Fruit fly (Drosophila melanogaster) whole organism, adult: ENCODE data around the gene CG14507.

ENCODE experiments used
- CG11617 ChIP-seq: fragments of 200-800 bp; sonication (Bioruptor generic); optimal IDR thresholded peaks from 2 replicates; lab custom pipeline; 2017; ENCODE audit warnings: mild to moderate bottlenecking, missing biosample characterization, missing genetic modification reagents, missing genetic modification characterization
- CG12768 ChIP-seq: fragments of 200-800 bp; sonication (Bioruptor generic); optimal IDR thresholded peaks from 2 replicates; lab custom pipeline; 2017; ENCODE audit warnings: missing biosample characterization, missing genetic modification characterization, mild to moderate bottlenecking, moderate library complexity, missing genetic modification reagents
- CG14711 ChIP-seq: fragments of 200-800 bp; sonication (Bioruptor generic); optimal IDR thresholded peaks from 2 replicates; lab custom pipeline; 2018; ENCODE audit warnings: missing biosample characterization, mild to moderate bottlenecking, missing genetic modification characterization, moderate library complexity
- CG1620 ChIP-seq: fragments of 200-800 bp; sonication (Bioruptor generic); optimal IDR thresholded peaks from 2 replicates; lab custom pipeline; 2016; ENCODE audit warnings: missing biosample characterization, missing genetic modification characterization
- CG33017 ChIP-seq: fragments of 200-800 bp; sonication (Bioruptor generic); optimal IDR thresholded peaks from 2 replicates; lab custom pipeline; 2018; ENCODE audit warnings: missing biosample characterization, mild to moderate bottlenecking, missing genetic modification characterization, moderate library complexity
- CG5204 ChIP-seq: fragments of 200-800 bp; sonication (Bioruptor generic); optimal IDR thresholded peaks from 2 replicates; lab custom pipeline; 2016; ENCODE audit warnings: missing biosample characterization, missing genetic modification characterization
- CG7045 ChIP-seq: fragments of 200-800 bp; sonication (Bioruptor generic); optimal IDR thresholded peaks from 2 replicates; lab custom pipeline; 2017; ENCODE audit warnings: missing biosample characterization, mild to moderate bottlenecking, missing genetic modification characterization
- CG7101 ChIP-seq: fragments of 200-800 bp; sonication (Bioruptor generic); optimal IDR thresholded peaks from 2 replicates; lab custom pipeline; 2018; ENCODE audit warnings: missing biosample characterization, mild to moderate bottlenecking, missing genetic modification characterization, moderate library complexity
- Clk ChIP-seq: fragments of 200-800 bp; sonication (Bioruptor generic); optimal IDR thresholded peaks from 2 replicates; lab custom pipeline; 2017; ENCODE audit warnings: missing biosample characterization, missing genetic modification characterization
- Crg-1 ChIP-seq: fragments of 200-800 bp; sonication (Bioruptor generic); optimal IDR thresholded peaks from 2 replicates; lab custom pipeline; 2016; ENCODE audit warnings: missing biosample characterization, missing genetic modification characterization
- Hr96 ChIP-seq: fragments of 200-800 bp; sonication (Bioruptor generic); optimal IDR thresholded peaks from 2 replicates; lab custom pipeline; 2016; ENCODE audit warnings: missing biosample characterization, missing genetic modification characterization
- Mnt ChIP-seq: fragments of 200-800 bp; sonication (Bioruptor generic); optimal IDR thresholded peaks from 2 replicates; lab custom pipeline; 2016; ENCODE audit warnings: missing biosample characterization, mild to moderate bottlenecking, missing genetic modification characterization
- bab1 ChIP-seq: fragments of 200-800 bp; sonication (Bioruptor generic); optimal IDR thresholded peaks from 3 replicates; lab custom pipeline; 2019; ENCODE audit warnings: missing biosample characterization, mild to moderate bottlenecking, missing genetic modification characterization, moderate library complexity
- cic ChIP-seq: fragments of 200-800 bp; sonication (Bioruptor generic); optimal IDR thresholded peaks from 2 replicates; lab custom pipeline; 2017; ENCODE audit warnings: missing biosample characterization, mild to moderate bottlenecking, missing genetic modification characterization, moderate library complexity
- cnc ChIP-seq, 2 experiments: fragments of >200 bp; optimal IDR thresholded peaks; 2 replicates each; lab custom pipeline; 2017
- kay ChIP-seq: fragments of 200-800 bp; sonication (Bioruptor generic); peaks from one replicate; lab custom pipeline; 2016; ENCODE audit warnings: missing biosample characterization, missing genetic modification characterization, borderline replicate concordance
- ovo ChIP-seq: fragments of 200-800 bp; sonication (Bioruptor generic); optimal IDR thresholded peaks from 2 replicates; lab custom pipeline; 2016; ENCODE audit warnings: missing biosample characterization, missing genetic modification characterization
- pad ChIP-seq: fragments of 200-800 bp; sonication (Bioruptor generic); optimal IDR thresholded peaks from 3 replicates; lab custom pipeline; 2017; ENCODE audit warnings: missing biosample characterization, missing genetic modification characterization, mild to moderate bottlenecking, moderate library complexity, missing genetic modification reagents
- tj ChIP-seq: fragments of 200-800 bp; sonication (Bioruptor generic); optimal IDR thresholded peaks from 3 replicates; lab custom pipeline; 2017; ENCODE audit warnings: missing biosample characterization, mild to moderate bottlenecking, missing genetic modification characterization, moderate library complexity
- toe ChIP-seq: fragments of 200-800 bp; sonication (Bioruptor generic); optimal IDR thresholded peaks from 2 replicates; lab custom pipeline; 2016; ENCODE audit warnings: missing biosample characterization, missing genetic modification characterization

The CG14507 gene

DNA sequence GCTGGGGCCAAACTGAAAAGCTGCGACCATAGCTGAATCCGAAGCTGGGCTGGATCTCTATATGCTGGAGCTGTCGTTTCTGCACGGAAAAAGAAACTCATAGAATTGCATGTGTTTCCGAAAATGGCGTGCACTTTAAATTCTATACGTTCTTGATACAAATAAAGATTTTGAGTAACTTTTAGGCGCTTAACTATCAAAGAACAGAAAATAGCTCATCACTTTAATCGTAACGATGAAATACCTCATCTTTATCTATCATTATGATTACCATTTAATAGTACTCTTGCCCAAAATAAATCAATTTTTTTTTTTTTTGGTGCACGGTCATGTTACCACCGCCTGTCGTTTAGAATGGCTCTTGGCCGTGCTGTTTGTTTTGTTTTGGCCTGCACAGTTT, 15.8 kb downstream of the CG14507 start:
- no peak for TF ChIP-seq Crg-1 (GFP tag; lab: Kevin White, UChicago)
- no peak for TF ChIP-seq CG12768 (GFP tag; lab: Kevin White, UChicago)
- TF ChIP-seq CG7101: no peak
- no peak for TF ChIP-seq CG11617 (GFP tag; lab: Kevin White, UChicago)
- TF ChIP-seq CG5204: no peak
- no peak for TF ChIP-seq toe (GFP tag; lab: Kevin White, UChicago)

DNA sequence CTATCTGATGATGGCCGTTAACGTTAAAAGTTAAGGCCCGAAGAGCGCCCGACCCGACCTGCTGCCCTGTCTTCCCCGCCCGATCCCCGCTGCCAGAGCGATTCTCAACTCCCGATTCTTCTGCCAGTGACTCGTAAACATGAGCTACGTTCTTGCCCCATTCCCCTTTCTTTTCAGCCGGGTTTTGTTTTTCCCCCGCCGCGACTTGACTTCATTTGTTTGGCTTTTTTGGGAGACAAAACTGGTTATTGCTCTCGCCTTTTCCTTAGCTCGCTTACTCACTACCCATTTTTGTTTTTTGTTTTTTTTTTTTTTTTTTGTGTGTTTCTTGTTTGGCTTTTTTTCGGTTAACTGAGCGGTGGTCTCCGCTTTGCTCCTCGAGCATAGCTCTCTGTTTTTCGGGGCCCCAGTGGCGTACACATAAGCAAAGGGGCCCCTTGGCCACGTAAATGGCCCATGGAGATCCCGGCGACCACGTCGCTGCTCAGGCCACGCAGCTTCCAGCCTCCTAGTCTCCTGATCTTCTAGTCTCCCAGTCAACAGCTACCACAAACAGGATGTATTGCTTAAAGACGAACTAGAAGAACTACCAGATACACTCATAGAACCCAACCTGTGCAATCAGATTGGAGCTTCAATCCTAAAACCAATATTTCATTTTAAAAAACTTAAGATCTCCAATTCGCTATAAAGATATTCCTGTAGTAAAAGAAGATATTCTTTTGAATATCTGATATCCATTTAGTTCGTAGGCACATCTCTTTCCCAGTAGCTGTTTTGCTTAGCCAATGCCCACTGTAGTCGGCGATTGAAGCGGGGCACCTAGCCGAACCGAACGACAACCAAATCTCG, 16.8 kb downstream of the CG14507 start:
- no peak for TF ChIP-seq CG11617 (GFP tag; lab: Kevin White, UChicago)

DNA sequence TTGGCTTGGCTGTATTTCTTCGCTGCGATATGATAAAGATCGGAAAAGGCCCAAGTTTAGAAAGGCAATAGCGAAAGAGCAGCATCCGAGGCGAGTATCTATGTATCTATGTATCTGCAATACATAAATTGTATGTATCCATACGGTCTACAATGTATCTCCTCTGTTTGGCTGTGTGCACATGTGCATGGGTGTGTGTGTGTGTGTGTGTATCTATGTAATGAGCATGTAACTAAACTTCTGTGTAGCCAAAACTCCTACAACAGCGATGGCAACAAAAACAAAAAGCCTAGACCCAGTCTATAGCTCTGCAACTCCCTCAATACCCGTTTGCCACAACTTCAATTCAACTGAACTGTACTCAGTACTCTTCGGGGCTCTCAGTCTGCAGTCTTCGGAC, 17.4 kb downstream of the CG14507 start:
- TF ChIP-seq CG33017 (tag; lab: Kevin White, UChicago): no peak
- no peak for TF ChIP-seq CG14711 (tag; lab: Kevin White, UChicago)

DNA sequence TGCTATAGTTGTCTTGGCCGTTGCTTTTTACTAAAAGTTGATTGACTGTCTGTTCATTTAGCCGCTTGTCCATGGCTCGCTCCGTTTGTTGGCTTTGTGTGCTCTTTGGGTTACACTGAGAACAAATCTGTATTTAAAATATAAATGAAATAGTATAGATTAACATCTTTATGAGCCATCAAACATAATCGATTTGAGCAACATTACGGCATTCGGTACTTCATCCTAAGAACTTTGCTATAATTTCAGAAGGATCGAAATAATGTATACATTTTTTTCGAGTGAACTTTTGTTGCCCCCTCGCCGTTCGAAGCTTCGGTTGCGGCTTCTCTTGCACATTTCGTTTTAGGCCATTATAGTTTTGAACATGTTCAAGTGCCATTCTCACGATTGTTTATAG, 19.5 kb downstream of the CG14507 start:
- no peak for TF ChIP-seq CG14711 (tag; lab: Kevin White, UChicago)
- peak; percentile 46 for TF ChIP-seq bab1 (GFP tag; lab: Kevin White, UChicago)

DNA sequence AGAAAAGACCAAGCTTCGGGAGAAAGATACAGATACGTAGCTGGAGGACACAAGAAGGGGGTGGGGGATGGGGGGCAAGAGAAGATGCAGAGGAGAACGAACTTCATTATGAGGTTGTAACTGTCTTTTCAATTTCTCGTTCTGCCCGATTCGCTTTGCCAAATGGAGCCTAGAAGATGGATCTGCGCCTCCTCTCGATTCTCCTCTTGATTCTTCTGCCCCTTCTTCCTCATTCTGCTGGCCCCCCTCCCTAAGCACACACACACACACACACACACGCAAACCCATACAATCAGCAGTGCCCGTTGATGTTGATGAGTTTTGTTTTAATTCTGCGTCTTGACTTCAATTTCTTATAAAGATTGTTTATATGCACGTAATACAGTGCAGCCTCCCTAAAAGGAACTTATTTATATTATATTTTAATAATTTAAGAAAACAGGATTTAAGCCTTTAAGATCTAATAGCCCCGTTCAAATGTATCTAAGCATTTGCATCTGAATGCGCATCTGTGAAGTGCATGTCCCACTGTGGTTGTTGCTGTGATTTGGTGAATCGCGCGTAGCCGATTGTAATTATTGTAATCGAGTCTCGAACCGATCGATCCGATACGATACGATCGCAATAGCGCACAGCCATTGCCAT, 20.4 kb downstream of the CG14507 start:
- TF ChIP-seq kay (GFP tag; lab: Kevin White, UChicago): no peak
- TF ChIP-seq CG11617 (GFP tag; lab: Kevin White, UChicago): peak; percentile 55
- TF ChIP-seq CG7045 (GFP tag; lab: Kevin White, UChicago): peak; percentile 90
- TF ChIP-seq cic (GFP tag; lab: Kevin White, UChicago): peak; percentile 64
- TF ChIP-seq Hr96 (GFP tag; lab: Kevin White, UChicago): peak; percentile 10
- peak; percentile 47 for TF ChIP-seq pad (GFP tag; lab: Kevin White, UChicago)
- TF ChIP-seq Clk: peak; percentile 81
- peak; percentile 27 for TF ChIP-seq CG1620 (GFP tag; lab: Kevin White, UChicago)
- peak; percentile 81 for TF ChIP-seq bab1 (GFP tag; lab: Kevin White, UChicago)
- TF ChIP-seq Crg-1 (GFP tag; lab: Kevin White, UChicago): peak; percentile 21
- peak; percentile 75 for TF ChIP-seq CG14711 (tag; lab: Kevin White, UChicago)
- no peak for TF ChIP-seq ovo
- peak; percentile 84 for TF ChIP-seq CG7101
- TF ChIP-seq CG33017 (tag; lab: Kevin White, UChicago): peak; percentile 90
- peak; percentile 87 for TF ChIP-seq CG12768 (GFP tag; lab: Kevin White, UChicago)
- TF ChIP-seq toe (GFP tag; lab: Kevin White, UChicago): peak; percentile 82
- TF ChIP-seq cnc (optimal IDR thresholded peaks at IDR 0.05; lab: Kevin White, UChicago): no peak
- peak; percentile 43 for TF ChIP-seq tj
- TF ChIP-seq Mnt (GFP tag; lab: Kevin White, UChicago): peak; percentile 57
- peak; percentile 65 for TF ChIP-seq CG5204

DNA sequence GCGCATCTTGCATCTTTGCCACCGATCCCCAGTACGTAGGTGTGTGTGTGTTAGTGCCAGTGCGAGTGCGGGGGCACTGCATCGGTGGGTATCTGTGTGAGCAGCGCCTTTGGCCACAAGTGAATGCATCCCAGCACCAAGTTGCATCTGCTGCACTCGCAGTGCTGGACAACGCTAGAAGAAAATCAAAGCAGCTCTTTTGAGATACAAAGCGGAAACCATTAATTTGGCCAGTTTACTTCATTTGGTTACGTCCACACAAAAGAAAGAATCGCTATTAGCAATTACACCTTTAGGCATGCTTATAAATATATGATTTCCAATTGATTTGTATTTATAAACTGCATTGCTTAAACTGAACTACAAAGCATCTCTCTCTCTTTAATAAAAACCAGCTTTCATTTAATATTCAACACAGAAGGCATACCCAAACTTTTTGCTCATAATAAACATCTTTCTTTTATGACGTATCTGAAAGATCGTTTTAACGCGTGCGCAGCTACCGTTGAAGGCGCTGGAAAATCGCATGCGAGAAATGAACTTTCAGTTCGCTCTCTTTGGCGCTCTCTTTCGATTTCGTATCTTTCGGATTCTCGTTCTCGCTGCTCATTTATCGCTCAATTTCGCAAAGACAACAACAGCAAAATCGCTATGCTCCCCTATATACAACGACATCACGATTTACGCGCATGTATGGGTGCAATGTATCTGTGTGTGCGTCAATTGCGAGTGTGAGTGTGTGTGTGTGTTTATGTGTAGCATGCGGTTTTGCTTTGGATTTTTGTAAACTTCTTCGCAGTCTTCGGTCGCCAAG, 21.1 kb downstream of the CG14507 start:
- TF ChIP-seq tj: peak; percentile 62
- TF ChIP-seq Hr96 (GFP tag; lab: Kevin White, UChicago): no peak

DNA sequence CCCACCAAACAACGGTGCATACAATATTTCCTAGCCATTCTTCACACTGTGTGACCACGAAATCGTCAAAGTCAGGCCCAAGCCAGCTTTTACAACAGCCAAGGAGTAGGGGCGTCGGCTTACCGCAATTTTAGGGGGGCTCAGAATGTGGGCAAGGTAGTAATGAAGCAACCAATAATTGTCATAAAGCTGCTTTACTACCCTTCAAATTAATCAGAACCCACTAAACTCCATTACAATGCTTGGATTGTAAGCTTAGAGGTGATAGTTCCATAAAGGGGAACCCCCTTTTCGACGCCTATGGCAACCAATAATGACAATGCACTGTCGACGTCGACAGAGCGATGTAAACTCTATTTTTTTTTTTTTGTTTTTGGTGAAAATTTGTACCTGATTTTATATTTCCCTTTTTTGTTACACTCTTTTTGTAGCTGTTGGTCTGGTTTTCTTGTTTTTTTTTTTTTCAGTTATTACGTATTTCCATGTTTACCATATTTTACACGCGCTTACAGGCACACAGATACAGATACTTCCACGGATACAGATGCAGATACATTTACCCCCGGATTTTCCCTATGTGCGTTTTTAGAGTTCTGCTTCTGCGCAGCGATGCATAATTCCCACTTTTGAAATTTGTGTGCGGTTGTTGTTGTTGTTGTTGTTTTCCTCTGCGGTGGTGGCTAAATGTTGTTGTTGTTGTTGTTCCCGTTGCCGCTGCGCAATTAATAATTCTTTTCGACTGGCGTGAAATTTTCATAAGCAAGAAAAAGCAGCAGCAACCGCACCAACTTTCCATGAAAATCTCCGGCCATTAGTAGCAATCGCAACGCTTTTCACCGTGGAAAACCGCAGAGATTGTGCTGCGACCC, 22.7 kb downstream of the CG14507 start:
- TF ChIP-seq cic (GFP tag; lab: Kevin White, UChicago): no peak
- no peak for TF ChIP-seq CG1620 (GFP tag; lab: Kevin White, UChicago)
- no peak for TF ChIP-seq CG14711 (tag; lab: Kevin White, UChicago)
- TF ChIP-seq bab1 (GFP tag; lab: Kevin White, UChicago): no peak
- no peak for TF ChIP-seq CG11617 (GFP tag; lab: Kevin White, UChicago)
